Fruit fly (Drosophila melanogaster) whole organism, embryonic: Measurements from ENCODE around the gene CG5618.

Experiments used
- Bgb ChIP-seq: fragments of 200-800 bp; sonication (Bioruptor generic); IDR thresholded peaks from 2 replicates; pipeline ENCODE4 v1.3.6; 2022; ENCODE audit warnings: missing biosample characterization, missing genetic modification characterization; ENCODE audit not compliant: partially characterized antibody
- CG10209 ChIP-seq: fragments of 200-800 bp; sonication (Bioruptor generic); optimal IDR thresholded peaks from 3 replicates; lab custom pipeline; 2017; ENCODE audit warnings: missing biosample characterization, mild to moderate bottlenecking, missing genetic modification characterization, missing genetic modification reagents
- CG10565 ChIP-seq: fragments of 200-800 bp; sonication (Bioruptor generic); optimal IDR thresholded peaks from 3 replicates; lab custom pipeline; 2016; ENCODE audit warnings: missing biosample characterization, mild to moderate bottlenecking, missing genetic modification characterization
- CG10654 ChIP-seq: fragments of 200-800 bp; sonication (Bioruptor generic); optimal IDR thresholded peaks from 2 replicates; lab custom pipeline; 2016; ENCODE audit warnings: missing biosample characterization, missing genetic modification characterization
- CG10979 ChIP-seq: fragments of 200-800 bp; sonication (Bioruptor generic); optimal IDR thresholded peaks from 2 replicates; lab custom pipeline; 2018; ENCODE audit warnings: missing biosample characterization, mild to moderate bottlenecking, missing genetic modification characterization, moderate library complexity
- CG11456 ChIP-seq: fragments of 200-800 bp; sonication (Bioruptor generic); IDR thresholded peaks from 3 replicates; pipeline ENCODE4 v1.3.6; 2022; ENCODE audit warnings: missing biosample characterization, missing genetic modification characterization
- CG11504 ChIP-seq: fragments of 200-800 bp; sonication (Bioruptor generic); optimal IDR thresholded peaks from 3 replicates; lab custom pipeline; 2019; ENCODE audit warnings: missing biosample characterization, mild to moderate bottlenecking, missing genetic modification characterization, moderate library complexity
- CG13775 ChIP-seq: fragments of 200-800 bp; sonication (Bioruptor generic); optimal IDR thresholded peaks from 3 replicates; lab custom pipeline; 2017; ENCODE audit warnings: missing biosample characterization, mild to moderate bottlenecking, missing genetic modification characterization
- CG14050 ChIP-seq: fragments of 200-800 bp; sonication (Bioruptor generic); IDR thresholded peaks from 3 replicates; pipeline ENCODE4 v1.3.6; 2022; ENCODE audit warnings: missing biosample characterization, missing genetic modification characterization
- CG17802 ChIP-seq: fragments of 200-800 bp; sonication (Bioruptor generic); optimal IDR thresholded peaks from 2 replicates; lab custom pipeline; 2018; ENCODE audit warnings: missing biosample characterization, mild to moderate bottlenecking, missing genetic modification characterization, moderate library complexity
- CG1792 ChIP-seq: fragments of 200-800 bp; sonication (Bioruptor generic); optimal IDR thresholded peaks from 2 replicates; lab custom pipeline; 2016; ENCODE audit warnings: missing biosample characterization, missing genetic modification characterization
- CG2875 ChIP-seq: fragments of 200-800 bp; sonication (Bioruptor generic); optimal IDR thresholded peaks from 2 replicates; lab custom pipeline; 2017; ENCODE audit warnings: missing biosample characterization, mild to moderate bottlenecking, missing genetic modification characterization, missing genetic modification reagents
- CG30403 ChIP-seq: fragments of 200-800 bp; sonication (Bioruptor generic); optimal IDR thresholded peaks from 3 replicates; lab custom pipeline; 2016; ENCODE audit warnings: missing biosample characterization, missing genetic modification characterization
- CG34224 ChIP-seq: fragments of 200-800 bp; sonication (Bioruptor generic); IDR thresholded peaks from 3 replicates; pipeline ENCODE4 v1.3.6; 2022; ENCODE audit warnings: missing biosample characterization, missing genetic modification characterization; ENCODE audit not compliant: partially characterized antibody
- CG4424 ChIP-seq: fragments of 200-800 bp; sonication (Bioruptor generic); optimal IDR thresholded peaks from 3 replicates; lab custom pipeline; 2016; ENCODE audit warnings: missing biosample characterization, missing genetic modification characterization
- CG4854 ChIP-seq: fragments of 200-800 bp; sonication (Bioruptor generic); optimal IDR thresholded peaks from 2 replicates; lab custom pipeline; 2016; ENCODE audit warnings: missing biosample characterization, missing genetic modification characterization, inconsistent platforms
- CG6175 ChIP-seq: fragments of 200-800 bp; sonication (Bioruptor generic); IDR thresholded peaks from 3 replicates; pipeline ENCODE4 v1.3.6; 2022; ENCODE audit warnings: missing biosample characterization, missing genetic modification characterization
- CG6272 ChIP-seq: fragments of 200-800 bp; sonication (Bioruptor generic); IDR thresholded peaks from 2 replicates; pipeline ENCODE4 v1.3.6; 2022; ENCODE audit warnings: missing biosample characterization, missing genetic modification characterization
- CG7271 ChIP-seq: fragments of 200-800 bp; sonication (Bioruptor generic); optimal IDR thresholded peaks from 2 replicates; lab custom pipeline; 2018; ENCODE audit warnings: missing biosample characterization, mild to moderate bottlenecking, missing genetic modification characterization, moderate library complexity
- CG8281 ChIP-seq: fragments of 200-800 bp; sonication (Bioruptor generic); optimal IDR thresholded peaks from 2 replicates; lab custom pipeline; 2018; ENCODE audit warnings: missing biosample characterization, mild to moderate bottlenecking, missing genetic modification characterization, moderate library complexity
- CG9437 ChIP-seq: fragments of 200-800 bp; sonication (Bioruptor generic); optimal IDR thresholded peaks from 2 replicates; lab custom pipeline; 2018; ENCODE audit warnings: missing biosample characterization, mild to moderate bottlenecking, missing genetic modification characterization
- D ChIP-seq, 2 experiments: fragments of 200-800 bp in 1 of 2; fragments of >200 bp in 1 of 2; sonication (Bioruptor generic) in 1 of 2; optimal IDR thresholded peaks; 2 replicates in 1 of 2; 3 replicates in 1 of 2; lab custom pipeline; 2017; ENCODE audit warnings: mild to moderate bottlenecking in 1 of 2, missing biosample characterization in 1 of 2, missing genetic modification characterization in 1 of 2, missing genetic modification reagents in 1 of 2
- Fer3 ChIP-seq: fragments of 200-800 bp; sonication (Bioruptor generic); optimal IDR thresholded peaks from 2 replicates; lab custom pipeline; 2018; ENCODE audit warnings: missing biosample characterization, mild to moderate bottlenecking, missing genetic modification characterization, moderate library complexity
- HLH54F ChIP-seq: fragments of 200-800 bp; sonication (Bioruptor generic); optimal IDR thresholded peaks from 3 replicates; lab custom pipeline; 2016; ENCODE audit warnings: missing biosample characterization, missing genetic modification characterization
- Hr51 ChIP-seq, 2 experiments: fragments of 200-800 bp; sonication (Bioruptor generic); optimal IDR thresholded peaks; 2 replicates in 1 of 2; 3 replicates in 1 of 2; lab custom pipeline; 2016 to 2018; ENCODE audit warnings: missing biosample characterization in 2 of 2, missing genetic modification characterization in 2 of 2, mild to moderate bottlenecking in 1 of 2, moderate library complexity in 1 of 2
- Myb ChIP-seq: fragments of 200-800 bp; sonication (Bioruptor generic); optimal IDR thresholded peaks from 2 replicates; lab custom pipeline; 2016; ENCODE audit warnings: missing biosample characterization, missing genetic modification characterization
- NFAT ChIP-seq: fragments of 200-800 bp; sonication (Bioruptor generic); IDR thresholded peaks from 2 replicates; pipeline ENCODE4 v1.3.6; 2022; ENCODE audit warnings: missing biosample characterization, missing genetic modification characterization
- Nf-YB ChIP-seq: fragments of 200-800 bp; sonication (Bioruptor generic); optimal IDR thresholded peaks from 3 replicates; lab custom pipeline; 2019; ENCODE audit warnings: missing biosample characterization, mild to moderate bottlenecking, missing genetic modification characterization, moderate library complexity
- Sox100B ChIP-seq: fragments of 200-800 bp; sonication (Bioruptor generic); optimal IDR thresholded peaks from 3 replicates; lab custom pipeline; 2018; ENCODE audit warnings: missing biosample characterization, mild to moderate bottlenecking, missing genetic modification characterization
- al ChIP-seq: fragments of 200-800 bp; sonication (Bioruptor generic); IDR thresholded peaks from 2 replicates; pipeline ENCODE4 v1.3.6; 2022; ENCODE audit warnings: missing biosample characterization, missing genetic modification characterization
- amos ChIP-seq: fragments of 200-800 bp; sonication (Bioruptor generic); IDR thresholded peaks from 2 replicates; pipeline ENCODE4 v1.3.6; 2022; ENCODE audit warnings: missing biosample characterization, missing genetic modification characterization; ENCODE audit not compliant: partially characterized antibody
- ap ChIP-seq: fragments of 200-800 bp; sonication (Bioruptor generic); IDR thresholded peaks from 2 replicates; pipeline ENCODE4 v1.3.6; 2022; ENCODE audit warnings: missing biosample characterization, missing genetic modification characterization
- bcd ChIP-seq: fragments of 200-800 bp; sonication (Bioruptor generic); optimal IDR thresholded peaks from 2 replicates; lab custom pipeline; 2017; ENCODE audit warnings: missing biosample characterization, mild to moderate bottlenecking, missing genetic modification characterization
- caup ChIP-seq: fragments of 200-800 bp; sonication (Bioruptor generic); optimal IDR thresholded peaks from 3 replicates; lab custom pipeline; 2017; ENCODE audit warnings: missing biosample characterization, mild to moderate bottlenecking, missing genetic modification characterization, moderate library complexity; ENCODE audit not compliant: severe bottlenecking
- corto ChIP-seq: fragments of 200-800 bp; sonication (Bioruptor generic); optimal IDR thresholded peaks from 2 replicates; lab custom pipeline; 2016; ENCODE audit warnings: missing biosample characterization, mild to moderate bottlenecking, missing genetic modification characterization, moderate library complexity
- croc ChIP-seq: fragments of 200-800 bp; sonication (Bioruptor generic); conservative IDR thresholded peaks from 3 replicates; pipeline ENCODE4 v1.3.6; 2022; ENCODE audit warnings: missing biosample characterization, missing genetic modification characterization
- dmrt11E ChIP-seq: fragments of 200-800 bp; sonication (Bioruptor generic); optimal IDR thresholded peaks from 3 replicates; lab custom pipeline; 2018; ENCODE audit warnings: missing biosample characterization, mild to moderate bottlenecking, missing genetic modification characterization, moderate library complexity
- fu2 ChIP-seq: fragments of 200-800 bp; sonication (Bioruptor generic); optimal IDR thresholded peaks from 2 replicates; lab custom pipeline; 2016; ENCODE audit warnings: missing biosample characterization, missing genetic modification characterization
- gfzf ChIP-seq: fragments of 200-800 bp; sonication (Bioruptor generic); optimal IDR thresholded peaks from 2 replicates; lab custom pipeline; 2016; ENCODE audit warnings: missing biosample characterization, mild to moderate bottlenecking, missing genetic modification characterization, moderate library complexity
- h ChIP-seq: fragments of >200 bp; optimal IDR thresholded peaks from 2 replicates; lab custom pipeline; 2017
- knrl ChIP-seq: fragments of 200-800 bp; sonication (Bioruptor generic); IDR thresholded peaks from 3 replicates; pipeline ENCODE4 v1.3.6; 2022; ENCODE audit warnings: missing biosample characterization, missing genetic modification characterization; ENCODE audit not compliant: partially characterized antibody
- mirr ChIP-seq: fragments of 200-800 bp; sonication (Bioruptor generic); optimal IDR thresholded peaks from 3 replicates; lab custom pipeline; 2018; ENCODE audit warnings: missing biosample characterization, mild to moderate bottlenecking, missing genetic modification characterization
- pnt ChIP-seq: fragments of 200-800 bp; sonication (Bioruptor generic); optimal IDR thresholded peaks from 3 replicates; lab custom pipeline; 2016; ENCODE audit warnings: missing biosample characterization, missing genetic modification characterization
- salm ChIP-seq: fragments of 200-800 bp; sonication (Bioruptor generic); optimal IDR thresholded peaks from 2 replicates; lab custom pipeline; 2018; ENCODE audit warnings: missing biosample characterization, mild to moderate bottlenecking, missing genetic modification characterization
- sqz ChIP-seq: fragments of 200-800 bp; sonication (Bioruptor generic); optimal IDR thresholded peaks from 3 replicates; lab custom pipeline; 2018; ENCODE audit warnings: missing biosample characterization, mild to moderate bottlenecking, missing genetic modification characterization
- tx ChIP-seq: fragments of 200-800 bp; sonication (Bioruptor generic); optimal IDR thresholded peaks from 2 replicates; lab custom pipeline; 2016; ENCODE audit warnings: missing biosample characterization, missing genetic modification characterization
- vnd ChIP-seq: fragments of 200-800 bp; sonication (Bioruptor generic); IDR thresholded peaks from 3 replicates; pipeline ENCODE4 v1.3.6; 2022; ENCODE audit warnings: missing biosample characterization, missing genetic modification characterization; ENCODE audit not compliant: partially characterized antibody

The CG5618 gene

DNA sequence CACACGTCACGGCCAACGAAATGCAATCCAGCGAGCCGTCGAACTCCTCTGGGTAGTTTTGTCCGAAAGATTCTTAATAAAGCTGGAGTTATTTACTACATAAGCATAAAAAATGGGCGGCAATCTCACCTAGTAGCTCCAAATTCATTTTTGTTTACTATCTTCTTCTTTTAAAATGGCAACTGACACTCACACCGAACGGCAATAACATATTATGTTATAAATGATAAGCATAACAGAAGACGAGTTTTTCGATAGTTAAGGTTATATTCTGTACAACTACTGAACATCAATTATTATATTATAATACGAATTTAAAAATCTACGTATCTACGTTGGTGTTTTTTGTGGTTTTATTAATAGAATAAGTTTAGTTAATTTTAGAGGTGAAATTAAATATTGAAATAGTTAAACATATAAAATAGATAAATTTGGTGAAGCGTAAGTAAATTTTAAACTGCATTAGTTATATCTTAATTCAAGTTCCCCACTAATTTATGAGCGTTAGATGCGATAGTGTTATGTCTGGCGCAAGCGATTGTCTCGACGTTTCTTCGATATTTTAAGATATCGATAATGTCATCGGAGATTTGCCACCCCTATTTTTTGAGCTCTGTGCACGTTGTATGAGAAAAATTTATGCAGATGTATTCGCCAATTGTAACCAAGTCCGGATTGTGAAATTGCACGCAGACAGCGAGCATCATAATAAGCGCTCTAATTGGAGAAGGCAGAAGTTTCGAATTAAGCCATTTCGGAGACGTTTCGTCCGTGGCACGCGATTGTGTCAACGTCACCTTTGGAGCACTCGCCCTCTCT lies 5.3 kb upstream of the CG5618 start, which contains the start of the genes Rbbp5 and eRF1 (continued):
- peak; percentile 53 for TF ChIP-seq corto (GFP tag; lab: Kevin White, UChicago)
- no peak for TF ChIP-seq CG6175 (GFP tag; lab: Robert Waterston, UW)
- no peak for TF ChIP-seq sqz (GFP tag; lab: Kevin White, UChicago)
- peak; percentile 71 for TF ChIP-seq dmrt11E (tag; lab: Kevin White, UChicago)
- peak; percentile 89 for TF ChIP-seq vnd (GFP tag; lab: Robert Waterston, UW)
- TF ChIP-seq CG7271 (tag; lab: Kevin White, UChicago), result no peak
- TF ChIP-seq CG4424 (GFP tag; lab: Kevin White, UChicago), result peak; percentile 77
- TF ChIP-seq CG10979 (tag; lab: Kevin White, UChicago), result peak; percentile 63
- TF ChIP-seq Bgb (GFP tag; lab: Robert Waterston, UW), result peak; percentile 90
- peak; percentile 27; the same call in 1 of the 3 replicates for TF ChIP-seq croc (GFP tag; lab: Robert Waterston, UW)
- no peak for TF ChIP-seq CG1792 (GFP tag; lab: Kevin White, UChicago)
- TF ChIP-seq NFAT (GFP tag; lab: Robert Waterston, UW), result peak; percentile 83
- TF ChIP-seq salm (tag; lab: Kevin White, UChicago), result no peak
- TF ChIP-seq CG13775 (GFP tag; lab: Kevin White, UChicago), result peak; percentile 78
- peak; percentile 57 for TF ChIP-seq pnt (GFP tag; lab: Kevin White, UChicago)
- TF ChIP-seq bcd (GFP tag; lab: Kevin White, UChicago), result peak; percentile 70
- no peak for TF ChIP-seq CG2875 (GFP tag; lab: Kevin White, UChicago)
- no peak; the same call in 2 of the 3 replicates for TF ChIP-seq CG11456 (GFP tag; lab: Robert Waterston, UW)
- TF ChIP-seq CG30403 (GFP tag; lab: Kevin White, UChicago), result peak; percentile 90
- peak; percentile 72 for TF ChIP-seq Fer3 (tag; lab: Kevin White, UChicago)
- TF ChIP-seq CG34224 (GFP tag; lab: Robert Waterston, UW), result peak; percentile 85
- TF ChIP-seq CG11504, result no peak
- no peak for TF ChIP-seq mirr (GFP tag; lab: Kevin White, UChicago)
- peak; percentile 66 for TF ChIP-seq caup (GFP tag; lab: Kevin White, UChicago)
- no peak for TF ChIP-seq CG10565 (GFP tag; lab: Kevin White, UChicago)
- TF ChIP-seq al (GFP tag; lab: Robert Waterston, UW), result peak; percentile 82
- no peak for TF ChIP-seq h (lab: Kevin White, UChicago)
- peak; percentile 93 for TF ChIP-seq knrl (GFP tag; lab: Robert Waterston, UW)
- TF ChIP-seq CG8281, result no peak
- TF ChIP-seq D (optimal IDR thresholded peaks at IDR 0.05; lab: Kevin White, UChicago), result peak; percentile 30
- no peak for TF ChIP-seq D (GFP tag; optimal IDR thresholded peaks at IDR 0.05; lab: Kevin White, UChicago)
- peak; percentile 62 for TF ChIP-seq CG10209 (GFP tag; lab: Kevin White, UChicago)
- TF ChIP-seq CG17802 (tag; lab: Kevin White, UChicago), result peak; percentile 50
- TF ChIP-seq gfzf (GFP tag; lab: Kevin White, UChicago), result no peak
- TF ChIP-seq CG10654 (GFP tag; lab: Kevin White, UChicago), result peak; percentile 73
- peak; percentile 54; the same call in 2 of the 3 replicates for TF ChIP-seq CG14050 (GFP tag; lab: Robert Waterston, UW)
- peak; percentile 48 for TF ChIP-seq CG9437 (GFP tag; lab: Kevin White, UChicago)
- TF ChIP-seq fu2, result no peak
- TF ChIP-seq Sox100B (GFP tag; lab: Kevin White, UChicago), result no peak
- TF ChIP-seq CG6272 (GFP tag; lab: Robert Waterston, UW), result no peak
- peak; percentile 63 for TF ChIP-seq ap (GFP tag; lab: Robert Waterston, UW)
- TF ChIP-seq amos (GFP tag; lab: Robert Waterston, UW), result peak; percentile 96
- TF ChIP-seq Nf-YB (GFP tag; lab: Kevin White, UChicago), result peak; percentile 44
- peak; percentile 39 to 68 for TF ChIP-seq Hr51 (GFP tag; optimal IDR thresholded peaks at IDR 0.05; lab: Kevin White, UChicago)
- peak; percentile 18 for TF ChIP-seq Myb
- TF ChIP-seq CG4854, result peak; percentile 26
- peak; percentile 60 for TF ChIP-seq tx (GFP tag; lab: Kevin White, UChicago)
- TF ChIP-seq HLH54F (GFP tag; lab: Kevin White, UChicago), result peak; percentile 75
